Fruit fly (Drosophila melanogaster): ENCODE measurements around the gene promL.
A peak's percentile ranks its signal among the peaks of the same experiment; 100 is the strongest.

Gene promL

DNA sequence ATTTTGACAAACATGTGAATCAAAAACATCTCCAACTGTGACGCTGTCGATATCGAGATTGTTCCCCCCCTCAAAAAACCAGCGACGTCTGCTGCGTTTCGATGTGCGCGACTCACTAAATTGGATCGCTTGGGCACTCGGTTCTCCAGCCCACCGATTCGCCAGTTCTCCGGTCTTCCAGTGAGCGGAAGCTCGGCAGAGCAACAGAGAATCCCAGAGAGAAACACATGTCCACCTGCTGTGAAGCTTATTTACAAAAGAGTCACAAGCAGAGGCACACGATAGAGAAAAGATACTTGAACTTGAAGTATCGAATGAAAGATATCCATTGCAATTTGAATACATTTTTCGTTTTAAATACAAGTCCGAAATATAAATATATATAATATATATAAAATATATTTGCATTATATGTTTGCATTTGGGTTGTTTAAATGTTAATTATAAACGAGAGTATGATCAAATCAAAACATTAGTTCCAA lies 6.6 kb upstream of the promL start (continued):
- TF ChIP-seq cad (GFP tag; optimal IDR thresholded peaks at IDR 0.05) (no peak), CG2116 (GFP tag; optimal IDR thresholded peaks at IDR 0.05) (no peak), Dek (tag; optimal IDR thresholded peaks at IDR 0.05) (peak; percentile 11), CG18599 (GFP tag; optimal IDR thresholded peaks at IDR 0.05) (peak; percentile 43), Gsc (GFP tag; IDR thresholded peaks at IDR 0.05) (no peak), tin (GFP tag; optimal IDR thresholded peaks at IDR 0.05) (no peak), CG7556 (GFP tag; optimal IDR thresholded peaks at IDR 0.05) (peak; percentile 42), hb (GFP tag; IDR thresholded peaks at IDR 0.05; ENCODE audit: partially characterized antibody) (no peak), CG12659 (GFP tag; optimal IDR thresholded peaks at IDR 0.05) (peak; percentile 2), Jarid2 (GFP tag; optimal IDR thresholded peaks at IDR 0.05) (peak; percentile 68), CG2202 (tag; optimal IDR thresholded peaks at IDR 0.05) (no peak), CG14667 (GFP tag; IDR thresholded peaks at IDR 0.05) (no peak), gce (GFP tag; IDR thresholded peaks at IDR 0.05) (no peak), Dbx (GFP tag; IDR thresholded peaks at IDR 0.05) (peak; percentile 50; the same call in 1 of the 3 replicates), nau (GFP tag; optimal IDR thresholded peaks at IDR 0.05) (peak; percentile 9), dimm (GFP tag; IDR thresholded peaks at IDR 0.05) (no peak), E2f2 (GFP tag; IDR thresholded peaks at IDR 0.05) (peak; percentile 29; the same call in 1 of the 2 replicates), CG8388 (GFP tag; optimal IDR thresholded peaks at IDR 0.05) (no peak), Sry-β (GFP tag; optimal IDR thresholded peaks at IDR 0.05) (no peak), lab (GFP tag; optimal IDR thresholded peaks at IDR 0.05) (peak; percentile 46), Deaf1 (tag; optimal IDR thresholded peaks at IDR 0.05) (peak; percentile 59), CG34376 (GFP tag; optimal IDR thresholded peaks at IDR 0.05) (peak; percentile 6), CG4404 (GFP tag; IDR thresholded peaks at IDR 0.05) (no peak)

DNA sequence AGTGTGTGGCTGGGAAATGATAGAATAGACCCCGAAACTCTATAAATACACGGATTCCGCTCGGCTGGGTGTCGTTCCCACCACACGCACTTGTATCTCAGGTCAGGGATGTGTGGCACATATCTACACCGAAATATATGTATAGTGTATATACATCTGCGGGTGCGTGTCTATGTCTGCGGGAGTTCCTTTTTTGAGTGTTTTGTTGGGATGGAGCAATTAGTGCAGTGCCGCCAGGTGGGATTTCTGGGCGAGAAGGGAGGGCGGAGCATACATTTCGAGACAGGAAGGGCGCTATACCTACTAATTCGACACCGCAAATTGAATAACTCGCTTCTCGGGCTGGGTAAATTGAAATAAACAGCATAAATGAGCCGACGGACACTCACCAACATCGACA lies 1.0 kb downstream of the promL start:
- TF ChIP-seq D (optimal IDR thresholded peaks at IDR 0.05), result no peak
- no peak for TF ChIP-seq D (GFP tag; optimal IDR thresholded peaks at IDR 0.05)
- TF ChIP-seq gcm (GFP tag; optimal IDR thresholded peaks at IDR 0.05), result peak; percentile 53
- TF ChIP-seq cg (GFP tag; optimal IDR thresholded peaks at IDR 0.05), result peak; percentile 1
- TF ChIP-seq Ets97D (GFP tag; optimal IDR thresholded peaks at IDR 0.05), result no peak
- 0 out of 3 replicates have a peak, but pooled peaks have one; percentile 41 for TF ChIP-seq z (GFP tag; IDR thresholded peaks at IDR 0.05)
- TF ChIP-seq pros (GFP tag; optimal IDR thresholded peaks at IDR 0.05), result no peak
- TF ChIP-seq yki (optimal IDR thresholded peaks at IDR 0.05), result no peak
- no peak for TF ChIP-seq CG31388 (GFP tag; optimal IDR thresholded peaks at IDR 0.05)
- peak; percentile 72 for TF ChIP-seq Med (GFP tag)
- 0 out of 2 replicates have a peak, but pooled peaks have one; percentile 26 for TF ChIP-seq stc (GFP tag; IDR thresholded peaks at IDR 0.05)
- TF ChIP-seq CG8388 (GFP tag; optimal IDR thresholded peaks at IDR 0.05), result no peak
- peak; percentile 19; the same call in 1 of the 2 replicates for TF ChIP-seq crol (GFP tag; IDR thresholded peaks at IDR 0.05)
- peak; percentile 35 for TF ChIP-seq zen (tag; optimal IDR thresholded peaks at IDR 0.05)

- TF ChIP-seq Pdp1 (GFP tag; optimal IDR thresholded peaks at IDR 0.05), result peak in 1 of 2 experiments; percentile 39
- peak; percentile 3 for TF ChIP-seq Sox102F (GFP tag; optimal IDR thresholded peaks at IDR 0.05)
- peak; percentile 47 for TF ChIP-seq sens (GFP tag)
- peak; percentile 61 for TF ChIP-seq Med (GFP tag)
- no peak for TF ChIP-seq CG14014 (GFP tag; IDR thresholded peaks at IDR 0.05)
- no peak for TF ChIP-seq kni (GFP tag; optimal IDR thresholded peaks at IDR 0.05)
- TF ChIP-seq HLHmδ (GFP tag; optimal IDR thresholded peaks at IDR 0.05), result no peak
- TF ChIP-seq pan (optimal IDR thresholded peaks at IDR 0.05), result no peak
- no peak for TF ChIP-seq pan (GFP tag; optimal IDR thresholded peaks at IDR 0.05 in 1 of 2, IDR thresholded peaks at IDR 0.05 in 1 of 2)
These were observed 1.8 kb downstream of the promL start for dm6 chr3L:3125649-3126130.
